Worm (Caenorhabditis elegans) whole organism, L4 larva: ENCODE data around the gene flp-27.

Source experiments
- mdl-1 ChIP-seq, 2 experiments: fragments of 150-350 bp in 1 of 2; sonication (generic microtip) in 1 of 2; optimal IDR thresholded peaks; 2 replicates each; lab custom pipeline; 2014 to 2017; ENCODE audit warnings: missing biosample characterization in 2 of 2, missing genetic modification characterization in 2 of 2
- mdt-29 ChIP-seq: fragments of 200-800 bp; sonication (Bioruptor generic); IDR thresholded peaks from 2 replicates; pipeline ENCODE4 v1.3.6; 2022; ENCODE audit warnings: missing genetic modification reagents, missing genetic modification characterization, missing compliant biosample characterization
- nhr-11 ChIP-seq: fragments of 150-350 bp; optimal IDR thresholded peaks from 2 replicates; lab custom pipeline; 2014; ENCODE audit warnings: missing biosample characterization, missing genetic modification characterization
- unc-62 ChIP-seq, 3 experiments: fragments of 150-350 bp in 1 of 3; sonication (generic microtip); optimal IDR thresholded peaks in 2 of 3; peaks in 1 of 3; 1 replicate in 1 of 3; 2 replicates in 2 of 3; lab custom pipeline; 2014 to 2017; ENCODE audit warnings: missing biosample characterization in 3 of 3, missing genetic modification characterization in 3 of 3, missing genetic modification reagents in 3 of 3, missing genotype in 1 of 3

DNA sequence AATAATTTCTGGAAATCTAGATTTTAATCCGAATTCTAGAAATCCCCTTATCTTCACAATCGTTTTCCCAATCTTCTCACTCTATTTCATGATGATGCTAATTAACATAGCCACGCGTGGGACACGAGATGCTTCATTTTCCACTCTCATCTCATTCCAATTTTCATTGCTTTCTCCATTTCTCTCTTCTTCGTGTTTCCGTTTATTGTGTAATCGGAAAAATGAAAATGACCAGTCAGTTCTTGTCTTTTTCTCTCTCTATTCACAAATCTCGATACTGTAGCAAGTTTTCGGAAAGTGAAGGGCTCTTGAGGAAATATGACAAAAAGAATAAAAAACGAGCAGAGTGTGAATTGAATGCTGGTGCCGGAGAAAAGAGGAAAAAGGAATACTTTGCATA is 23.7 kb downstream of the flp-27 start:
- TF ChIP-seq unc-62 (GFP tag; optimal IDR thresholded peaks at IDR 0.05 in 1 of 2; lab: Kevin White, UChicago) (no peak), unc-62 (tag; optimal IDR thresholded peaks at IDR 0.05; lab: Kevin White, UChicago) (no peak), mdt-29 (GFP tag; lab: Robert Waterston, UW) (no peak), mdl-1 (tag; optimal IDR thresholded peaks at IDR 0.05; lab: Kevin White, UChicago) (no peak), nhr-11 (tag; lab: Kevin White, UChicago) (no peak)
